Worm (Caenorhabditis elegans) whole organism, L3 larva: ENCODE measurements around the gene rpa-1.

Source experiments
- aly-2 ChIP-seq: fragments of 150-350 bp; optimal IDR thresholded peaks from 2 replicates; lab custom pipeline; 2014; ENCODE audit warnings: missing biosample characterization, missing genetic modification characterization
- ama-1 ChIP-seq: fragments of 150-350 bp; optimal IDR thresholded peaks from 2 replicates; lab custom pipeline; 2018
- daf-12 ChIP-seq: fragments of 150-350 bp; optimal IDR thresholded peaks from 2 replicates; lab custom pipeline; 2014; ENCODE audit warnings: missing biosample characterization, missing genetic modification reagents, missing genetic modification characterization
- elt-1 ChIP-seq: fragments of 150-350 bp; optimal IDR thresholded peaks from 2 replicates; lab custom pipeline; 2014; ENCODE audit warnings: missing biosample characterization, missing genetic modification characterization
- elt-2 ChIP-seq: sonication (generic microtip); optimal IDR thresholded peaks from 2 replicates; lab custom pipeline; 2016; ENCODE audit warnings: missing genetic modification reagents, mild to moderate bottlenecking, missing genetic modification characterization, missing compliant biosample characterization
- fos-1 ChIP-seq: fragments of 150-350 bp; optimal IDR thresholded peaks from 2 replicates; lab custom pipeline; 2014; ENCODE audit warnings: missing biosample characterization, missing genetic modification characterization
- nfya-1 ChIP-seq: sonication (generic microtip); optimal IDR thresholded peaks from 2 replicates; lab custom pipeline; 2017; ENCODE audit warnings: missing genetic modification characterization, mild to moderate bottlenecking, missing compliant biosample characterization, antibody characterized with exemption, moderate library complexity; ENCODE audit not compliant: insufficient read depth
- nhr-25 ChIP-seq: sonication (generic microtip); optimal IDR thresholded peaks from 2 replicates; lab custom pipeline; 2017; ENCODE audit warnings: missing biosample characterization, missing genetic modification characterization
- pha-4 ChIP-seq: fragments of 150-350 bp; optimal IDR thresholded peaks from 2 replicates; lab custom pipeline; 2014; ENCODE audit warnings: missing biosample characterization, missing genetic modification reagents, missing genetic modification characterization
- pqm-1 ChIP-seq: fragments of 150-350 bp; optimal IDR thresholded peaks from 2 replicates; lab custom pipeline; 2017; ENCODE audit warnings: missing biosample characterization, missing genetic modification characterization, inconsistent platforms
- sea-2 ChIP-seq: fragments of 150-350 bp; sonication (generic microtip); optimal IDR thresholded peaks from 4 replicates; lab custom pipeline; 2014; ENCODE audit warnings: missing biosample characterization, missing genetic modification reagents, missing genetic modification characterization
- skn-1 ChIP-seq: fragments of 150-350 bp; optimal IDR thresholded peaks from 2 replicates; lab custom pipeline; 2014; ENCODE audit warnings: missing biosample characterization, missing genetic modification characterization
- ztf-4 ChIP-seq: fragments of 150-350 bp; optimal IDR thresholded peaks from 2 replicates; lab custom pipeline; 2014; ENCODE audit warnings: missing biosample characterization, missing genetic modification characterization

DNA sequence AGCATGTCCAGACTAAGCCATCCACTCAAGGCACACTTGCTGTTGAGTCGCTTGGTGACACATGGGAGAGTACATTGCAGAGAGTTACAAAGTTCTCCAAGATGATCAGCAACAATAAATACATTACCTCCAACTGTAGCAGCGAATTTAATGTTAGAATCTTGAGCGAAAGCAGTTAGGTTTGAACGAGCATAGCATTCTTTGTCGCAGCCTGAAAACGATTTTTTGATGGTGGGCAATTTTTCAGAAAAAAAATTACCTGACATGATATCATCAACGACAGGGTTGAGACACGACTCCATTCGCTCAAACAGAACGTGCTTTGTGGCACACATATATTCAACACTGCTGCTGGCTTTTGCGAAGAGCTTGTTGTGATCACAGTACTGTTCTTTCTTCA lies 1.4 kb upstream of the rpa-1 start:
- no peak for TF ChIP-seq pha-4 (tag; lab: Kevin White, UChicago)
- no peak for TF ChIP-seq elt-2
- TF ChIP-seq ama-1 (lab: Kevin White, UChicago) = no peak
- TF ChIP-seq nhr-25 (tag; lab: Kevin White, UChicago) = no peak
- TF ChIP-seq fos-1 = no peak
- no peak for TF ChIP-seq sea-2 (GFP tag; lab: Kevin White, UChicago)
- no peak for TF ChIP-seq daf-12 (tag; lab: Kevin White, UChicago)
- no peak for TF ChIP-seq elt-1 (tag; lab: Kevin White, UChicago)
- no peak for TF ChIP-seq ztf-4 (tag; lab: Kevin White, UChicago)
- no peak for TF ChIP-seq skn-1 (tag; lab: Kevin White, UChicago)
- no peak for TF ChIP-seq pqm-1
- no peak for TF ChIP-seq nfya-1 (tag; lab: Kevin White, UChicago)
- no peak for TF ChIP-seq aly-2 (tag; lab: Kevin White, UChicago)
